Worm (Caenorhabditis elegans): ENCODE results near the gene srw-36.

- TF ChIP-seq nhr-90 (tag; optimal IDR thresholded peaks at IDR 0.05) = no peak
- TF ChIP-seq ztf-26 (tag; optimal IDR thresholded peaks at IDR 0.05) = no peak
- no peak for TF ChIP-seq ztf-3 (GFP tag; optimal IDR thresholded peaks at IDR 0.05)
- no peak for TF ChIP-seq aptf-2 (GFP tag; conservative IDR thresholded peaks at IDR 0.05)
- TF ChIP-seq nfyb-1 (GFP tag; IDR thresholded peaks at IDR 0.05) = no peak
- TF ChIP-seq madf-8 (GFP tag; conservative IDR thresholded peaks at IDR 0.05) = no peak
- TF ChIP-seq hmg-1.2 (GFP tag; IDR thresholded peaks at IDR 0.05) = no peak
- TF ChIP-seq lsl-1 (GFP tag; optimal IDR thresholded peaks at IDR 0.05) = no peak
- TF ChIP-seq lir-1 (GFP tag; conservative IDR thresholded peaks at IDR 0.05) = no peak
- TF ChIP-seq unc-130 (GFP tag; optimal IDR thresholded peaks at IDR 0.05) = no peak
- TF ChIP-seq ets-4 (GFP tag; optimal IDR thresholded peaks at IDR 0.05) = no peak
- no peak for TF ChIP-seq K12H6.12 (tag; optimal IDR thresholded peaks at IDR 0.05)
Observed at ce11 chrV:16635911-16636310, 47.1 kb upstream of the srw-36 start, which contains the start of gene mltn-11.
